Fruit fly (Drosophila melanogaster): ENCODE data around the gene Nuf2.

- no peak for TF ChIP-seq insv (optimal IDR thresholded peaks at IDR 0.05)
- TF ChIP-seq Myc (optimal IDR thresholded peaks at IDR 0.05) = no peak
Observed at dm6 chr2L:7100830-7101229, 35.2 kb upstream of the Nuf2 start.
